Fruit fly (Drosophila melanogaster): ENCODE measurements around the gene CG13005.

The CG13005 gene

DNA sequence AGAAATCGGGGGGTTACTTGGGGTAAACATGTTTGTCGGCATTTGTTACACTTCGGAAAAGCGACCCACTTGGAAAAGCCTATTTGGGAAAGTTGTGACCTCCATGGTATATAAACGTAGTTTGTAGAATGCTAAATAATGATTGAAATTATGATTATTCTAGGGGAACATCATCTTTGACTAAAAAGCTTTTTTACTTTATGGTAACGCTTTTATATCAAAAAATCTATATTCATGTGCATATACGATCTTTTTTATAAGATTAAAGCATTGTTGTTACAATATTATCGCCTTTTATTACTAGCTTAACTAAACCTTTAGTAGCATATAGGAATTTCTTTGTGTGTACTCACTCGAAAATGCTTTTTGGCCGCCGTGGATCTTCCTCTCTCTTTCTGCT, 30.8 kb downstream of the CG13005 start (continued):
- TF ChIP-seq exex (tag; optimal IDR thresholded peaks at IDR 0.05) (no peak), Asciz (GFP tag; optimal IDR thresholded peaks at IDR 0.05) (no peak), sc (optimal IDR thresholded peaks at IDR 0.05) (no peak), sc (GFP tag; optimal IDR thresholded peaks at IDR 0.05) (peak; percentile 10), CG17829 (tag; optimal IDR thresholded peaks at IDR 0.05) (peak; percentile 47), CG34224 (GFP tag; IDR thresholded peaks at IDR 0.05; ENCODE audit: partially characterized antibody) (no peak), ttk (GFP tag; IDR thresholded peaks at IDR 0.05) (peak; percentile 44; the same call in 1 of the 2 replicates), Side (GFP tag; optimal IDR thresholded peaks at IDR 0.05) (no peak), Bdp1 (GFP tag; optimal IDR thresholded peaks at IDR 0.05) (no peak), CG15011 (GFP tag; optimal IDR thresholded peaks at IDR 0.05) (no peak), zfh2 (GFP tag; optimal IDR thresholded peaks at IDR 0.05) (no peak), eve (GFP tag; optimal IDR thresholded peaks at IDR 0.05) (peak in 1 of 2 experiments; percentile 66), CG8924 (tag; optimal IDR thresholded peaks at IDR 0.05) (peak; percentile 37), CG17802 (tag; optimal IDR thresholded peaks at IDR 0.05) (no peak), dmrt99B (tag; optimal IDR thresholded peaks at IDR 0.05) (peak; percentile 64), jing (GFP tag; optimal IDR thresholded peaks at IDR 0.05) (no peak), sr (GFP tag; IDR thresholded peaks at IDR 0.05) (no peak), pzg (GFP tag; optimal IDR thresholded peaks at IDR 0.05) (no peak), CG10209 (GFP tag; optimal IDR thresholded peaks at IDR 0.05) (peak; percentile 38), D (optimal IDR thresholded peaks at IDR 0.05) (no peak), D (GFP tag; optimal IDR thresholded peaks at IDR 0.05) (no peak), corto (GFP tag; optimal IDR thresholded peaks at IDR 0.05) (no peak), Hr3 (GFP tag; optimal IDR thresholded peaks at IDR 0.05) (peak; percentile 15), Dp (GFP tag; optimal IDR thresholded peaks at IDR 0.05) (no peak), CG7271 (tag; optimal IDR thresholded peaks at IDR 0.05) (no peak), Dek (tag; optimal IDR thresholded peaks at IDR 0.05) (peak; percentile 17), ssp (GFP tag; IDR thresholded peaks at IDR 0.05) (no peak), CG7556 (GFP tag; optimal IDR thresholded peaks at IDR 0.05) (peak; percentile 51), ems (GFP tag; optimal IDR thresholded peaks at IDR 0.05) (no peak), Hr78 (GFP tag; optimal IDR thresholded peaks at IDR 0.05) (peak in 1 of 2 experiments; percentile 40), CG12942 (GFP tag; optimal IDR thresholded peaks at IDR 0.05) (peak; percentile 13), tna (GFP tag; IDR thresholded peaks at IDR 0.05; ENCODE audit: partially characterized antibody) (no peak), pnt (GFP tag; optimal IDR thresholded peaks at IDR 0.05) (no peak), ATbp (GFP tag; optimal IDR thresholded peaks at IDR 0.05) (peak; percentile 48), Atf3 (GFP tag; optimal IDR thresholded peaks at IDR 0.05) (no peak), BEAF-32 (GFP tag; optimal IDR thresholded peaks at IDR 0.05) (no peak), CG11696 (GFP tag; IDR thresholded peaks at IDR 0.05) (no peak), Ssrp (tag; optimal IDR thresholded peaks at IDR 0.05) (peak; percentile 55), ERR (GFP tag; optimal IDR thresholded peaks at IDR 0.05) (no peak), CG12299 (tag; optimal IDR thresholded peaks at IDR 0.05) (no peak), gcm (GFP tag; optimal IDR thresholded peaks at IDR 0.05) (peak; percentile 42), Ets65A (GFP tag) (peak; percentile 63), tap (tag; optimal IDR thresholded peaks at IDR 0.05) (no peak), CG11723 (GFP tag; optimal IDR thresholded peaks at IDR 0.05) (peak; percentile 32), CG8359 (GFP tag; optimal IDR thresholded peaks at IDR 0.05; ENCODE audit: borderline replicate concordance) (no peak), Hey (tag; optimal IDR thresholded peaks at IDR 0.05) (no peak), phol (tag; optimal IDR thresholded peaks at IDR 0.05) (peak; percentile 45), CG1792 (GFP tag; optimal IDR thresholded peaks at IDR 0.05) (no peak), Eip74EF (GFP tag; optimal IDR thresholded peaks at IDR 0.05) (peak in 1 of 2 experiments; percentile 51), CG1603 (tag; optimal IDR thresholded peaks at IDR 0.05) (no peak), Adf1 (GFP tag; IDR thresholded peaks at IDR 0.05) (no peak)

Measured in whole organism, embryonic.